Worm (Caenorhabditis elegans) whole organism, L4/young adult: Measurements from ENCODE around the gene knl-3.

Experiments
- dao-5 ChIP-seq: sonication (generic microtip); optimal IDR thresholded peaks from 2 replicates; lab custom pipeline; 2016; ENCODE audit warnings: missing genotype, missing genetic modification characterization, moderate library complexity, missing compliant biosample characterization
- him-1 ChIP-seq: sonication (generic microtip); optimal IDR thresholded peaks from 2 replicates; lab custom pipeline; 2016; ENCODE audit warnings: missing genotype, missing genetic modification reagents, missing genetic modification characterization, missing compliant biosample characterization

DNA sequence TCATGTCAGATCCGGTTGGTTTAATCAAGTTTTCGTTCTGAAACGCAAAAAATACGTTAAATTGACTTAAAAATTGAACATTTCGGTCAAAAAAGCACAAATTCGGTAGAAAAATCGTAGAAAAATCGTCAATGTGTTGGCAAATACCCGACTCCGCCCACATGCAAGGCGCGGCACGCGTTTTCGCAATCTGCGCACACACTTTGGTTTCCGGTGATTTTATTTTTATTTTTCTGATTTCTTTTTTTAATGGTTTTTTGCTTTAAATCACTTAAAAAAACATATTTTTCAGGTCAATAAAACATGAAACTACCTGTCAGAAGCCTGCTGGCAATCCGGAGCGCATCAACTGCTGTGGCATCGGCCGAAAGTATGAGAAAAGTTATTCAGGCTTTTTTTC, 47.7 kb upstream of the knl-3 start, which contains the start of the genes gly-7 and mrpl-39:
- TF ChIP-seq him-1 (tag; lab: Kevin White, UChicago) (no peak), dao-5 (tag; lab: Kevin White, UChicago) (no peak)
